Worm (Caenorhabditis elegans): Measurements from ENCODE around the gene K08E4.8.

The K08E4.8 gene

DNA sequence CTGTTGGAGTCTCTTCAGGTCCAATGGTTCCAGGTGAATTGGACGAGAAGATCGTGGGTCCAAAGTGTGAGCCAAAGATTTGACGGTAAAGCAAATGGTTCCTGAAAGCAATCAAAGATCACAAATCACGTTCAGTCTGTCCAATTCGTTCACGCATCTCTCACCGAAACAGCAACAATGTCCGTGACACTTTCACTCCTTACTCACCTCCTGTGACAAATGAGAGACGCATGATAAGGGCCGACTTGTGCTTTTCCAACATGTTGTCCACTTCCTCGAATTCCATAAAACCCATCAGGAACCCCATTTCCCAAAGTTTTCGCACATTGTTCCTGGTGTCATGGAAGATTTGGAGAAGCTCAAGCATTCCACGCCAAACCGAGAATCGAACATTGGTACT, 20.7 kb downstream of the K08E4.8 start (continued):
- TF ChIP-seq lir-3 (tag; optimal IDR thresholded peaks at IDR 0.05) (no peak), mxl-3 (GFP tag; optimal IDR thresholded peaks at IDR 0.05) (peak; percentile 30), fkh-10 (GFP tag; optimal IDR thresholded peaks at IDR 0.05) (no peak), php-3 (GFP tag; IDR thresholded peaks at IDR 0.05) (no peak), vab-7 (GFP tag; IDR thresholded peaks at IDR 0.05) (no peak), ceh-82 (tag; optimal IDR thresholded peaks at IDR 0.05) (no peak)

DNA sequence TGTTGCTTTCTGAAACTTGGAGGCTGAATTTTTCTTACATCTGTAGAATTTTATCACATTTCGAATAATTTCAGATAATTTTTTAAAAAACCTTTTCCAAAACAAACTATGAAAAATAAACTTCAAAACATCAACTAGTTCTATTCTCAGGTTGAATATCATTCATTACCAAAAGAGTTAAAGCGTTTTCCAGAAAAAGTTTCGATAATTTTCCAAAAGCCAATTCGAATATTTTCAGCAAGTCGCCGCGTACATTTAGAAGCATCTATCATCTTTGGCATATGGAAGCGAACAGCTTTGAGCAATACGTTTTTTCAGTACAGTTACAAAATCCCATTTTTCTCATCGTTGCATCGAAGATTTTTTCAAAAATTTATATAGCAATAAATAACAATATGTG, 24.2 kb downstream of the K08E4.8 start:
- TF ChIP-seq duxl-1 (tag; optimal IDR thresholded peaks at IDR 0.05; ENCODE audit: poor library complexity) (peak; percentile 4), rbr-2 (tag; optimal IDR thresholded peaks at IDR 0.05) (peak; percentile 6), arid-1 (GFP tag; conservative IDR thresholded peaks at IDR 0.05) (peak; percentile 49; the same call in 1 of the 2 replicates), vab-7 (GFP tag; IDR thresholded peaks at IDR 0.05) (no peak), lin-38 (GFP tag; IDR thresholded peaks at IDR 0.05) (peak; percentile 32; the same call in 1 of the 2 replicates), madf-5 (GFP tag; IDR thresholded peaks at IDR 0.05) (0 out of 4 replicates have a peak, but pooled peaks of 1 of the 2 experiments have one; percentile 12), daf-16 (GFP tag; optimal IDR thresholded peaks at IDR 0.05) (no peak), daf-16 (tag; optimal IDR thresholded peaks at IDR 0.05) (peak; percentile 43), dve-1 (tag; optimal IDR thresholded peaks at IDR 0.05; ENCODE audit: insufficient read depth) (peak; percentile 26), lsy-2 (tag; optimal IDR thresholded peaks at IDR 0.05) (peak in 1 of 2 experiments; percentile 76), mep-1 (tag; optimal IDR thresholded peaks at IDR 0.05) (peak; percentile 73), unc-39 (tag; optimal IDR thresholded peaks at IDR 0.05) (no peak), nhr-48 (tag; optimal IDR thresholded peaks at IDR 0.05) (peak; percentile 23), T20F7.1 (GFP tag; optimal IDR thresholded peaks at IDR 0.05) (peak; percentile 0), ztf-11 (tag; optimal IDR thresholded peaks at IDR 0.05) (no peak), nhr-77 (tag; optimal IDR thresholded peaks at IDR 0.05) (peak; percentile 34), F49E8.2 (tag; optimal IDR thresholded peaks at IDR 0.05; ENCODE audit: borderline replicate concordance) (no peak), mxl-2 (GFP tag; conservative IDR thresholded peaks at IDR 0.05) (no peak), ztf-7 (tag; optimal IDR thresholded peaks at IDR 0.05) (peak; percentile 27), hlh-30 (tag; optimal IDR thresholded peaks at IDR 0.05; ENCODE audit: insufficient read depth) (peak; percentile 5), mes-2 (tag; optimal IDR thresholded peaks at IDR 0.05; ENCODE audit: poor library complexity, severe bottlenecking) (peak; percentile 23), Y105C5A.15 (GFP tag; IDR thresholded peaks at IDR 0.05) (0 out of 2 replicates have a peak, but pooled peaks have one; percentile 38), nhr-102 (tag; optimal IDR thresholded peaks at IDR 0.05) (peak; percentile 38)

DNA sequence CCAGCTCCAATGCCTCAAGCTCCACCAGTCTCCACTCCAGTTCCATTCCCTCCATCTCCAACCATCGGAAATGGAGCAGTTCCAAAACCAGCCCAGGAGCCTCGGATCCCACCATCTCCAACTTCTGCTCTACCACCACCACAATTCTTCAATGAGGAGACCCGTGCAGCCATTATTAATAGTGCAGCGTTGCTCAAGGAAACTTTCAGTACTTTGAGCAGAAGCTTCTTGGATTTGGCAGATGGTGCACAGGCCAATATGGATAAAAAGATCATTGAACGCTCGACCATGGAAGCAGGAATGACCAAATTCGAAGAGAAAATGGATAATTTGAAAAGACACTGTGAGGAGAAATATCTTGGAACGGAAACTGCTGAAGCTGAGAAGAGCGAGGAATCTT, 25.7 kb downstream of the K08E4.8 start:
- peak; percentile 0 for TF ChIP-seq nhr-102 (tag; optimal IDR thresholded peaks at IDR 0.05)
- TF ChIP-seq aha-1 (tag): peak; percentile 94
- peak; percentile 39 for TF ChIP-seq Y5F2A.4 (GFP tag; optimal IDR thresholded peaks at IDR 0.05)
- TF ChIP-seq saeg-2 (GFP tag; IDR thresholded peaks at IDR 0.05): no peak
- no peak for TF ChIP-seq snpc-4 (tag; optimal IDR thresholded peaks at IDR 0.05)

DNA sequence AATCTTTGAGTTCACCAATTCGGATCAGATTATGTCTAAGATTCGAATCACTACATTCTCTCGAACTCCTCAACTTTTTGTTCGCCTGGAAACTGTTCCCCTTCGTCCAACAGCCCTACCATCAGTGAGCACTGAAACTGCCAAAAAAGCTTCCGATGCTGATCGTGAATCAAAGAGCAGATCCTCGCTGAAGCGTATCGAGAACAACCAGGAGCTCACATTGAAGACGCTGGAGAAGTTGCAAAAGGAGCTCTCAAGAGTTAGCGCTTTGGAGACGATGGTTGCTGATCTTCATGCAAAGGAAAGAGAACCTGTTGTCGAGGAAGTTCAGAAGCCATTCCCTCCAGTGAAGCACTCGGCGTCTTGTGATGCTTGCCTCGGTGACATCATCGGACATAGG, 26.4 kb downstream of the K08E4.8 start:
- TF ChIP-seq fkh-10 (GFP tag; optimal IDR thresholded peaks at IDR 0.05) (no peak), lin-39 (tag; optimal IDR thresholded peaks at IDR 0.05) (no peak), egl-43 (GFP tag; IDR thresholded peaks at IDR 0.05) (peak; percentile 34; the same call in 1 of the 2 replicates), dmd-6 (GFP tag; IDR thresholded peaks at IDR 0.05) (no peak), aha-1 (tag) (peak; percentile 62), set-16 (GFP tag; IDR thresholded peaks at IDR 0.05) (peak; percentile 15)
